Fruit fly (Drosophila melanogaster) whole organism, embryonic: ENCODE results near the gene CG46314.

Experiments used
- Adf1 ChIP-seq: fragments of 200-800 bp; sonication (Bioruptor generic); IDR thresholded peaks from 2 replicates; pipeline ENCODE4 v1.3.6; 2022; ENCODE audit warnings: missing biosample characterization, missing genetic modification characterization
- CG10565 ChIP-seq: fragments of 200-800 bp; sonication (Bioruptor generic); optimal IDR thresholded peaks from 3 replicates; lab custom pipeline; 2016; ENCODE audit warnings: missing biosample characterization, mild to moderate bottlenecking, missing genetic modification characterization
- CG10979 ChIP-seq: fragments of 200-800 bp; sonication (Bioruptor generic); optimal IDR thresholded peaks from 2 replicates; lab custom pipeline; 2018; ENCODE audit warnings: missing biosample characterization, mild to moderate bottlenecking, missing genetic modification characterization, moderate library complexity
- CG13296 ChIP-seq: fragments of 200-800 bp; sonication (Bioruptor generic); optimal IDR thresholded peaks from 3 replicates; lab custom pipeline; 2018; ENCODE audit warnings: missing biosample characterization, mild to moderate bottlenecking, missing genetic modification characterization
- CG13624 ChIP-seq: fragments of 200-800 bp; sonication (Bioruptor generic); optimal IDR thresholded peaks from 2 replicates; lab custom pipeline; 2016; ENCODE audit warnings: missing biosample characterization, missing genetic modification characterization
- CG13775 ChIP-seq: fragments of 200-800 bp; sonication (Bioruptor generic); optimal IDR thresholded peaks from 3 replicates; lab custom pipeline; 2017; ENCODE audit warnings: missing biosample characterization, mild to moderate bottlenecking, missing genetic modification characterization
- CG13894 ChIP-seq: fragments of 200-800 bp; sonication (Bioruptor generic); optimal IDR thresholded peaks from 3 replicates; lab custom pipeline; 2018; ENCODE audit warnings: missing biosample characterization, mild to moderate bottlenecking, missing genetic modification characterization, moderate library complexity
- CG15479 ChIP-seq: fragments of 200-800 bp; sonication (Bioruptor generic); optimal IDR thresholded peaks from 3 replicates; lab custom pipeline; 2019; ENCODE audit warnings: missing biosample characterization, mild to moderate bottlenecking, missing genetic modification characterization, moderate library complexity
- CG16779 ChIP-seq: fragments of 200-800 bp; sonication (Bioruptor generic); IDR thresholded peaks from 2 replicates; pipeline ENCODE4 v1.3.6; 2022; ENCODE audit warnings: missing biosample characterization, missing genetic modification characterization
- CG4282 ChIP-seq: fragments of 200-800 bp; sonication (Bioruptor generic); optimal IDR thresholded peaks from 2 replicates; lab custom pipeline; 2016; ENCODE audit warnings: missing biosample characterization, missing genetic modification characterization
- CG5180 ChIP-seq: fragments of 200-800 bp; sonication (Bioruptor generic); optimal IDR thresholded peaks from 3 replicates; lab custom pipeline; 2017; ENCODE audit warnings: missing biosample characterization, missing genetic modification characterization, mild to moderate bottlenecking, moderate library complexity, missing genetic modification reagents
- CG6854 ChIP-seq: fragments of 200-800 bp; sonication (Bioruptor generic); optimal IDR thresholded peaks from 3 replicates; lab custom pipeline; 2017; ENCODE audit warnings: missing biosample characterization, mild to moderate bottlenecking, missing genetic modification characterization
- CG7745 ChIP-seq: fragments of 200-800 bp; sonication (Bioruptor generic); optimal IDR thresholded peaks from 2 replicates; lab custom pipeline; 2018; ENCODE audit warnings: missing biosample characterization, mild to moderate bottlenecking, missing genetic modification characterization, moderate library complexity
- D19B ChIP-seq: fragments of 200-800 bp; sonication (Bioruptor generic); optimal IDR thresholded peaks from 2 replicates; lab custom pipeline; 2017; ENCODE audit warnings: missing biosample characterization, mild to moderate bottlenecking, missing genetic modification characterization
- Deaf1 ChIP-seq: fragments of 200-800 bp; optimal IDR thresholded peaks from 3 replicates; lab custom pipeline; 2019; ENCODE audit warnings: missing biosample characterization, mild to moderate bottlenecking, missing genetic modification characterization, moderate library complexity
- Dip2 ChIP-seq: fragments of 200-800 bp; sonication (Bioruptor generic); IDR thresholded peaks from 2 replicates; pipeline ENCODE4 v1.3.6; 2022; ENCODE audit warnings: missing biosample characterization, missing genetic modification characterization
- Drgx ChIP-seq: fragments of 200-800 bp; sonication (Bioruptor generic); IDR thresholded peaks from 2 replicates; pipeline ENCODE4 v1.3.6; 2022; ENCODE audit warnings: missing biosample characterization, missing genetic modification characterization
- HmgZ ChIP-seq: fragments of 200-800 bp; sonication (Bioruptor generic); optimal IDR thresholded peaks from 2 replicates; lab custom pipeline; 2018; ENCODE audit warnings: missing biosample characterization, mild to moderate bottlenecking, missing genetic modification characterization
- MBD-R2 ChIP-seq: fragments of 200-800 bp; sonication (Bioruptor generic); IDR thresholded peaks from 2 replicates; pipeline ENCODE4 v1.3.6; 2022; ENCODE audit warnings: missing biosample characterization, missing genetic modification characterization
- Med ChIP-seq: fragments of 200-800 bp; sonication (Bioruptor generic); peaks from one replicate; lab custom pipeline; 2016; ENCODE audit warnings: missing biosample characterization, missing genetic modification characterization, mild to moderate bottlenecking, inconsistent platforms, moderate library complexity
- NC2α ChIP-seq: fragments of 200-800 bp; sonication (Bioruptor generic); optimal IDR thresholded peaks from 2 replicates; lab custom pipeline; 2016; ENCODE audit warnings: missing biosample characterization, missing genetic modification characterization
- Nf-YB ChIP-seq: fragments of 200-800 bp; sonication (Bioruptor generic); optimal IDR thresholded peaks from 3 replicates; lab custom pipeline; 2019; ENCODE audit warnings: missing biosample characterization, mild to moderate bottlenecking, missing genetic modification characterization, moderate library complexity
- Nf-YC ChIP-seq: fragments of 200-800 bp; optimal IDR thresholded peaks from 3 replicates; lab custom pipeline; 2019; ENCODE audit warnings: missing biosample characterization, mild to moderate bottlenecking, missing genetic modification characterization, moderate library complexity
- Ptx1 ChIP-seq: fragments of 200-800 bp; sonication (Bioruptor generic); IDR thresholded peaks from 2 replicates; pipeline ENCODE4 v1.3.6; 2022; ENCODE audit warnings: missing biosample characterization, missing genetic modification characterization
- Rx ChIP-seq: fragments of 200-800 bp; sonication (Bioruptor generic); IDR thresholded peaks from 2 replicates; pipeline ENCODE4 v1.3.6; 2022; ENCODE audit warnings: missing biosample characterization, missing genetic modification characterization
- Xrp1 ChIP-seq: fragments of 200-800 bp; sonication (Bioruptor generic); IDR thresholded peaks from 2 replicates; pipeline ENCODE4 v1.3.6; 2022; ENCODE audit warnings: missing biosample characterization, missing genetic modification characterization
- ara ChIP-seq: fragments of 200-800 bp; sonication (Bioruptor generic); IDR thresholded peaks from 2 replicates; pipeline ENCODE4 v1.3.6; 2022; ENCODE audit warnings: missing biosample characterization, missing genetic modification characterization
- ato ChIP-seq: fragments of 200-800 bp; sonication (Bioruptor generic); IDR thresholded peaks from 2 replicates; pipeline ENCODE4 v1.3.6; 2022; ENCODE audit warnings: missing biosample characterization, missing genetic modification characterization; ENCODE audit not compliant: partially characterized antibody
- cas ChIP-seq: fragments of 200-800 bp; sonication (Bioruptor generic); IDR thresholded peaks from 2 replicates; pipeline ENCODE4 v1.3.6; 2022; ENCODE audit warnings: missing biosample characterization, missing genetic modification characterization
- caup ChIP-seq: fragments of 200-800 bp; sonication (Bioruptor generic); optimal IDR thresholded peaks from 3 replicates; lab custom pipeline; 2017; ENCODE audit warnings: missing biosample characterization, mild to moderate bottlenecking, missing genetic modification characterization, moderate library complexity; ENCODE audit not compliant: severe bottlenecking
- cwo ChIP-seq: fragments of 200-800 bp; sonication (Bioruptor generic); optimal IDR thresholded peaks from 3 replicates; lab custom pipeline; 2017; ENCODE audit warnings: missing biosample characterization, missing genetic modification characterization, mild to moderate bottlenecking, moderate library complexity, missing genetic modification reagents
- dan ChIP-seq: fragments of 200-800 bp; sonication (Bioruptor generic); IDR thresholded peaks from 2 replicates; pipeline ENCODE4 v1.3.6; 2022; ENCODE audit warnings: missing biosample characterization, missing genetic modification characterization
- ems ChIP-seq: fragments of 200-800 bp; sonication (Bioruptor generic); optimal IDR thresholded peaks from 3 replicates; lab custom pipeline; 2016; ENCODE audit warnings: missing biosample characterization, missing genetic modification characterization
- grau ChIP-seq: fragments of 200-800 bp; optimal IDR thresholded peaks from 3 replicates; lab custom pipeline; 2019; ENCODE audit warnings: missing biosample characterization, mild to moderate bottlenecking, missing genetic modification characterization, moderate library complexity
- hb ChIP-seq: fragments of 200-800 bp; sonication (Bioruptor generic); IDR thresholded peaks from 3 replicates; pipeline ENCODE4 v1.3.6; 2022; ENCODE audit warnings: missing biosample characterization, missing genetic modification characterization; ENCODE audit not compliant: partially characterized antibody
- her ChIP-seq: fragments of 200-800 bp; sonication (Bioruptor generic); optimal IDR thresholded peaks from 2 replicates; lab custom pipeline; 2016; ENCODE audit warnings: missing biosample characterization, missing genetic modification characterization
- lola ChIP-seq, 3 experiments: fragments of >200 bp in 2 of 3; fragments of 200-800 bp in 1 of 3; sonication (Bioruptor generic) in 1 of 3; optimal IDR thresholded peaks; 2 replicates each; lab custom pipeline; 2017 to 2019; ENCODE audit warnings: missing biosample characterization in 3 of 3, missing genetic modification characterization in 3 of 3, mild to moderate bottlenecking in 1 of 3, moderate library complexity in 1 of 3
- mirr ChIP-seq: fragments of 200-800 bp; sonication (Bioruptor generic); optimal IDR thresholded peaks from 3 replicates; lab custom pipeline; 2018; ENCODE audit warnings: missing biosample characterization, mild to moderate bottlenecking, missing genetic modification characterization
- nmo ChIP-seq: fragments of 200-800 bp; sonication (Bioruptor generic); optimal IDR thresholded peaks from 2 replicates; lab custom pipeline; 2018; ENCODE audit warnings: missing biosample characterization, mild to moderate bottlenecking, missing genetic modification characterization, moderate library complexity
- oc ChIP-seq: fragments of 200-800 bp; sonication (Bioruptor generic); optimal IDR thresholded peaks from 2 replicates; lab custom pipeline; 2018; ENCODE audit warnings: missing biosample characterization, mild to moderate bottlenecking, missing genetic modification characterization, moderate library complexity
- pfk ChIP-seq: fragments of 200-800 bp; sonication (Bioruptor generic); optimal IDR thresholded peaks from 2 replicates; lab custom pipeline; 2018; ENCODE audit warnings: missing biosample characterization, mild to moderate bottlenecking, missing genetic modification characterization, moderate library complexity
- prd ChIP-seq, 3 experiments: fragments of >200 bp in 2 of 3; fragments of 200-800 bp in 1 of 3; sonication (Bioruptor generic) in 1 of 3; optimal IDR thresholded peaks in 2 of 3; IDR thresholded peaks in 1 of 3; 2 replicates in 2 of 3; 3 replicates in 1 of 3; pipeline versions ENCODE4 v1.3.6 to Lab custom; 2017 to 2022; ENCODE audit warnings: missing biosample characterization in 1 of 3, missing genetic modification characterization in 1 of 3
- seq ChIP-seq: fragments of 200-800 bp; sonication (Bioruptor generic); IDR thresholded peaks from 2 replicates; pipeline ENCODE4 v1.3.6; 2022; ENCODE audit warnings: missing biosample characterization, missing genetic modification characterization
- sqz ChIP-seq: fragments of 200-800 bp; sonication (Bioruptor generic); optimal IDR thresholded peaks from 3 replicates; lab custom pipeline; 2018; ENCODE audit warnings: missing biosample characterization, mild to moderate bottlenecking, missing genetic modification characterization
- tio ChIP-seq: fragments of 200-800 bp; sonication (Bioruptor generic); optimal IDR thresholded peaks from 2 replicates; lab custom pipeline; 2017; ENCODE audit warnings: missing biosample characterization, missing genetic modification characterization, inconsistent platforms
- tll ChIP-seq, 2 experiments: fragments of 200-800 bp in 1 of 2; fragments of >200 bp in 1 of 2; sonication (Bioruptor generic) in 1 of 2; optimal IDR thresholded peaks; 2 replicates each; lab custom pipeline; 2017 to 2019; ENCODE audit warnings: missing biosample characterization in 2 of 2, missing genetic modification characterization in 2 of 2, mild to moderate bottlenecking in 1 of 2, moderate library complexity in 1 of 2
- vnd ChIP-seq: fragments of 200-800 bp; sonication (Bioruptor generic); IDR thresholded peaks from 3 replicates; pipeline ENCODE4 v1.3.6; 2022; ENCODE audit warnings: missing biosample characterization, missing genetic modification characterization; ENCODE audit not compliant: partially characterized antibody

The CG46314 gene

DNA sequence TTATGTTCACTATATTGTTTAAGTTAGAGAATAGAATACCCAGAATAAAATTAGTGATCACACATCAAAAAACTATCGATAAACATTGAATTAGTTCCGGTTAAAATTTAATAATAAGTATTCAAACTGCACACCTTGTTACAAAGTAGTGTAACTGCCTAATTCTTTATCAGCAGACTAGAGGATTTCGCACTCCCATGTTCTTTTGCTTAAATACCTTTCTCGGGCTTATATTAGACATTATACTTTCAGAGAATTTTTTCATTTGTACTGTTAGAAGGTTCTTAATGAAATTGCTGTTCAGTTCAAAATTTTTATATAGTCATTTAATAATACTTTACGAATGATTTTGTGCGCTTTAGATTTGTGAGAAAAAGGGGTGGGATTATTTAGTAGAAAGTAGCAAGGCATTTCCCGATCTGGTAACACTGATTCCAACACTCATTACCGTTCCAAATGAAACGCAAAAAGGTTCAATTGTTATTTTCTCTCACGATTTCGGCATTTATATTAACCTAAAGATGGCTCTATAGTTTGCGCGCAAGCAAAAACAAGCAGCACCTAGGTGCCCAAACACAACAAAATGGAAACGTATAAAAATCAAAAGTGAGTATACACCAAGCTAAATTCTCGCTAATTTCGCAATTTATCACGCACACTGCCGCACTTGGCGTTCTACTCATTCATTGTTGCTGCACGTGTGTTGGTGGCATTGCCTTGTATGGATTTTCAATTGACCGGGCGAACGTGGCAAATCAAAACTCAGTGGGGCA lies 3.5 kb upstream of the CG46314 start, which contains the start of gene crc (continued):
- TF ChIP-seq Nf-YB (GFP tag; lab: Kevin White, UChicago) (no peak), pfk (GFP tag; lab: Kevin White, UChicago) (peak; percentile 57), CG13894 (tag; lab: Kevin White, UChicago) (no peak), seq (GFP tag; lab: Robert Waterston, UW) (no peak; the same call in 1 of the 2 replicates), Med (GFP tag; lab: Kevin White, UChicago) (peak; percentile 79), ato (no peak), CG15479 (GFP tag; lab: Kevin White, UChicago) (peak; percentile 83), Deaf1 (tag; lab: Kevin White, UChicago) (no peak), dan (GFP tag; lab: Robert Waterston, UW) (no peak), caup (GFP tag; lab: Kevin White, UChicago) (no peak), grau (peak; percentile 10), Nf-YC (peak; percentile 10), hb (GFP tag; lab: Robert Waterston, UW) (no peak; the same call in 2 of the 3 replicates), nmo (peak; percentile 38), mirr (GFP tag; lab: Kevin White, UChicago) (no peak), CG4282 (GFP tag; lab: Kevin White, UChicago) (no peak), D19B (GFP tag; lab: Kevin White, UChicago) (no peak), CG13296 (GFP tag; lab: Kevin White, UChicago) (no peak), cwo (GFP tag; lab: Kevin White, UChicago) (peak; percentile 60), CG10565 (GFP tag; lab: Kevin White, UChicago) (no peak), Dip2 (GFP tag; lab: Robert Waterston, UW) (no peak), Drgx (no peak), tio (no peak), CG5180 (no peak), vnd (GFP tag; lab: Robert Waterston, UW) (no peak; the same call in 2 of the 3 replicates), ems (GFP tag; lab: Kevin White, UChicago) (no peak), lola (GFP tag; optimal IDR thresholded peaks at IDR 0.05; lab: Kevin White, UChicago) (peak in 1 of 3 experiments; percentile 57), NC2α (GFP tag; lab: Kevin White, UChicago) (no peak), CG7745 (tag; lab: Kevin White, UChicago) (no peak), Ptx1 (GFP tag; lab: Robert Waterston, UW) (no peak), CG10979 (tag; lab: Kevin White, UChicago) (no peak), her (peak; percentile 47), prd (optimal IDR thresholded peaks at IDR 0.05; lab: Kevin White, UChicago) (no peak), prd (GFP tag; IDR thresholded peaks at IDR 0.05; lab: Robert Waterston, UW) (0 out of 3 replicates have a peak, but pooled peaks have one; percentile 34), tll (GFP tag; optimal IDR thresholded peaks at IDR 0.05; lab: Kevin White, UChicago) (no peak), Rx (GFP tag; lab: Robert Waterston, UW) (no peak), MBD-R2 (no peak), HmgZ (tag; lab: Kevin White, UChicago) (peak; percentile 18), ara (GFP tag; lab: Robert Waterston, UW) (no peak), CG13624 (GFP tag; lab: Kevin White, UChicago) (peak; percentile 58), Adf1 (no peak), cas (GFP tag; lab: Robert Waterston, UW) (no peak), CG16779 (no peak), oc (tag; lab: Kevin White, UChicago) (no peak), CG6854 (GFP tag; lab: Kevin White, UChicago) (no peak), sqz (GFP tag; lab: Kevin White, UChicago) (no peak), Xrp1 (GFP tag; lab: Robert Waterston, UW) (0 out of 2 replicates have a peak, but pooled peaks have one; percentile 10), CG13775 (peak; percentile 45)
